Worm (Caenorhabditis elegans) whole organism, L4 larva: ENCODE results near the gene acs-7.
A peak's percentile ranks its signal among the peaks of the same experiment; 100 is the strongest.

ENCODE experiments used
- D1046.2 ChIP-seq: fragments of 200-800 bp; sonication (Bioruptor generic); IDR thresholded peaks from 2 replicates; pipeline ENCODE4 v1.3.6; 2022; ENCODE audit warnings: missing genetic modification characterization, missing compliant biosample characterization
- F44E2.7 ChIP-seq: fragments of 200-800 bp; sonication (Bioruptor generic); IDR thresholded peaks from 2 replicates; pipeline ENCODE4 v2.1.2; 2022; ENCODE audit warnings: missing genetic modification characterization, missing compliant biosample characterization
- F49E8.2 ChIP-seq: sonication (generic microtip); optimal IDR thresholded peaks from 2 replicates; lab custom pipeline; 2016; ENCODE audit warnings: missing compliant biosample characterization, mild to moderate bottlenecking, missing genetic modification characterization, borderline replicate concordance
- R02D3.7 ChIP-seq: fragments of 150-350 bp; sonication (generic microtip); optimal IDR thresholded peaks from 3 replicates; lab custom pipeline; 2014; ENCODE audit warnings: missing biosample characterization, missing genetic modification characterization
- T20F7.1 ChIP-seq: fragments of 200-800 bp; sonication (Bioruptor generic); optimal IDR thresholded peaks from 2 replicates; lab custom pipeline; 2018; ENCODE audit warnings: mild to moderate bottlenecking, missing genetic modification characterization, missing compliant biosample characterization
- T26A8.4 ChIP-seq: fragments of 200-800 bp; sonication (Bioruptor generic); IDR thresholded peaks from 2 replicates; pipeline ENCODE4 v1.3.6; 2022; ENCODE audit warnings: missing genetic modification characterization, missing compliant biosample characterization
- Y5F2A.4 ChIP-seq: fragments of 200-800 bp; sonication (Bioruptor generic); optimal IDR thresholded peaks from 2 replicates; lab custom pipeline; 2018; ENCODE audit warnings: mild to moderate bottlenecking, missing genetic modification characterization, missing compliant biosample characterization
- ZK546.5 ChIP-seq, 2 experiments: sonication (generic microtip); optimal IDR thresholded peaks; 2 replicates each; lab custom pipeline; 2017; ENCODE audit warnings: missing biosample characterization in 2 of 2, missing genetic modification characterization in 2 of 2
- aha-1 ChIP-seq: fragments of 150-350 bp; peaks from one replicate; lab custom pipeline; 2014; ENCODE audit warnings: missing biosample characterization, missing genetic modification characterization
- aly-2 ChIP-seq: sonication (generic microtip); optimal IDR thresholded peaks from 2 replicates; lab custom pipeline; 2018; ENCODE audit warnings: missing biosample characterization, missing genetic modification characterization
- ama-1 ChIP-seq: fragments of 150-350 bp; optimal IDR thresholded peaks from 2 replicates; lab custom pipeline; 2014; ENCODE audit warnings: inconsistent platforms, mixed read lengths
- ceh-62 ChIP-seq: sonication (generic microtip); optimal IDR thresholded peaks from 2 replicates; lab custom pipeline; 2017; ENCODE audit warnings: missing biosample characterization, missing genetic modification characterization
- cey-2 ChIP-seq: sonication (generic microtip); optimal IDR thresholded peaks from 3 replicates; lab custom pipeline; 2017; ENCODE audit warnings: missing genetic modification characterization, mild to moderate bottlenecking, missing compliant biosample characterization, antibody characterized with exemption, borderline replicate concordance; ENCODE audit not compliant: insufficient read depth
- daf-19 ChIP-seq: fragments of 200-800 bp; sonication (Bioruptor generic); conservative IDR thresholded peaks from 2 replicates; pipeline ENCODE4 v1.3.6; 2022; ENCODE audit warnings: missing genetic modification characterization, missing compliant biosample characterization
- dmd-9 ChIP-seq: fragments of 200-800 bp; sonication (Bioruptor generic); IDR thresholded peaks from 2 replicates; pipeline ENCODE4 v1.3.6; 2022; ENCODE audit warnings: missing genetic modification reagents, missing genetic modification characterization, missing compliant biosample characterization
- dpl-1 ChIP-seq: fragments of 150-350 bp; optimal IDR thresholded peaks from 2 replicates; lab custom pipeline; 2014; ENCODE audit warnings: missing biosample characterization, missing genetic modification reagents, missing genetic modification characterization
- duxl-1 ChIP-seq: sonication (generic microtip); optimal IDR thresholded peaks from 2 replicates; lab custom pipeline; 2016; ENCODE audit warnings: mild to moderate bottlenecking, missing genetic modification characterization, moderate library complexity, missing compliant biosample characterization; ENCODE audit not compliant: poor library complexity
- dve-1 ChIP-seq: sonication (generic microtip); optimal IDR thresholded peaks from 2 replicates; lab custom pipeline; 2017; ENCODE audit warnings: antibody characterized with exemption, mild to moderate bottlenecking, missing genetic modification characterization, missing compliant biosample characterization; ENCODE audit not compliant: insufficient read depth
- fos-1 ChIP-seq: fragments of 150-350 bp; optimal IDR thresholded peaks from 2 replicates; lab custom pipeline; 2014; ENCODE audit warnings: missing biosample characterization, missing genetic modification characterization
- hlh-11 ChIP-seq: fragments of 200-800 bp; sonication (Bioruptor generic); optimal IDR thresholded peaks from 2 replicates; lab custom pipeline; 2018; ENCODE audit warnings: mild to moderate bottlenecking, missing genetic modification characterization, missing compliant biosample characterization
- jun-1 ChIP-seq: fragments of 150-350 bp; optimal IDR thresholded peaks from 2 replicates; lab custom pipeline; 2014; ENCODE audit warnings: missing biosample characterization, missing genetic modification reagents, missing genetic modification characterization
- lin-1 ChIP-seq: fragments of 200-800 bp; sonication (Bioruptor generic); IDR thresholded peaks from 2 replicates; pipeline ENCODE4 v1.3.6; 2022; ENCODE audit warnings: missing genetic modification reagents, missing genetic modification characterization, missing compliant biosample characterization
- lin-15B ChIP-seq: fragments of 150-350 bp; sonication (generic microtip); optimal IDR thresholded peaks from 3 replicates; lab custom pipeline; 2014; ENCODE audit warnings: missing biosample characterization, missing genetic modification characterization
- lin-29 ChIP-seq: fragments of 200-800 bp; sonication (Bioruptor generic); IDR thresholded peaks from 2 replicates; pipeline ENCODE4 v1.3.6; 2022; ENCODE audit warnings: missing genetic modification reagents, missing genetic modification characterization, missing compliant biosample characterization
- lin-38 ChIP-seq: fragments of 200-800 bp; sonication (Bioruptor generic); IDR thresholded peaks from 2 replicates; pipeline ENCODE4 v1.3.6; 2022; ENCODE audit warnings: missing genetic modification reagents, missing genetic modification characterization, missing compliant biosample characterization
- lin-39 ChIP-seq: fragments of 150-350 bp; optimal IDR thresholded peaks from 2 replicates; lab custom pipeline; 2014; ENCODE audit warnings: missing biosample characterization, missing genetic modification reagents, missing genetic modification characterization
- lir-3 ChIP-seq: sonication (generic microtip); optimal IDR thresholded peaks from 2 replicates; lab custom pipeline; 2016; ENCODE audit warnings: mild to moderate bottlenecking, missing genetic modification characterization, missing compliant biosample characterization
- lsy-2 ChIP-seq, 2 experiments: fragments of 150-350 bp in 1 of 2; sonication (generic microtip) in 1 of 2; optimal IDR thresholded peaks; 2 replicates each; lab custom pipeline; 2014 to 2017; ENCODE audit warnings: missing biosample characterization in 2 of 2, missing genetic modification characterization in 2 of 2
- madf-5 ChIP-seq, 2 experiments: fragments of 200-800 bp; sonication (Bioruptor generic); IDR thresholded peaks; 2 replicates each; pipeline ENCODE4 v1.3.6; 2022; ENCODE audit warnings: missing compliant biosample characterization in 2 of 2, missing genetic modification characterization in 2 of 2
- madf-9 ChIP-seq: fragments of 200-800 bp; sonication (Bioruptor generic); conservative IDR thresholded peaks from 2 replicates; pipeline ENCODE4 v1.3.6; 2022; ENCODE audit warnings: missing genetic modification reagents, missing genetic modification characterization, missing compliant biosample characterization
- mdl-1 ChIP-seq, 2 experiments: fragments of 150-350 bp in 1 of 2; sonication (generic microtip) in 1 of 2; optimal IDR thresholded peaks; 2 replicates each; lab custom pipeline; 2014 to 2017; ENCODE audit warnings: missing biosample characterization in 2 of 2, missing genetic modification characterization in 2 of 2
- mxl-3 ChIP-seq: fragments of 200-800 bp; sonication (Bioruptor generic); optimal IDR thresholded peaks from 2 replicates; lab custom pipeline; 2018; ENCODE audit warnings: mild to moderate bottlenecking, missing genetic modification characterization, missing compliant biosample characterization
- nhr-10 ChIP-seq: fragments of 150-350 bp; optimal IDR thresholded peaks from 2 replicates; lab custom pipeline; 2014; ENCODE audit warnings: missing biosample characterization, missing genetic modification characterization
- nhr-102 ChIP-seq: sonication (generic microtip); optimal IDR thresholded peaks from 2 replicates; lab custom pipeline; 2016; ENCODE audit warnings: mild to moderate bottlenecking, missing genetic modification characterization, moderate library complexity, missing compliant biosample characterization
- nhr-11 ChIP-seq: fragments of 150-350 bp; optimal IDR thresholded peaks from 2 replicates; lab custom pipeline; 2014; ENCODE audit warnings: missing biosample characterization, missing genetic modification characterization
- nhr-111 ChIP-seq: fragments of 200-800 bp; sonication (Bioruptor generic); optimal IDR thresholded peaks from 2 replicates; lab custom pipeline; 2018; ENCODE audit warnings: mild to moderate bottlenecking, missing genetic modification characterization, missing compliant biosample characterization
- nhr-28 ChIP-seq: fragments of 150-350 bp; optimal IDR thresholded peaks from 2 replicates; lab custom pipeline; 2014; ENCODE audit warnings: missing biosample characterization, missing genetic modification characterization
- nhr-41 ChIP-seq: fragments of 200-800 bp; sonication (Bioruptor generic); IDR thresholded peaks from 2 replicates; pipeline ENCODE4 v1.3.6; 2022; ENCODE audit warnings: missing genetic modification reagents, missing genetic modification characterization, missing compliant biosample characterization
- nhr-77 ChIP-seq: fragments of 150-350 bp; optimal IDR thresholded peaks from 2 replicates; lab custom pipeline; 2014; ENCODE audit warnings: missing biosample characterization, missing genetic modification characterization
- pha-4 ChIP-seq, 2 experiments: fragments of 150-350 bp in 1 of 2; fragments of 200-800 bp in 1 of 2; sonication (Bioruptor generic) in 1 of 2; IDR thresholded peaks in 1 of 2; optimal IDR thresholded peaks in 1 of 2; 2 replicates each; pipeline versions ENCODE4 v1.3.6 to Lab custom; 2014 to 2022; ENCODE audit warnings: missing genetic modification characterization in 2 of 2, missing genetic modification reagents in 2 of 2, missing biosample characterization in 1 of 2, missing compliant biosample characterization in 1 of 2
- php-3 ChIP-seq: fragments of 200-800 bp; sonication (Bioruptor generic); IDR thresholded peaks from 2 replicates; pipeline ENCODE4 v1.3.6; 2022; ENCODE audit warnings: missing genetic modification reagents, missing genetic modification characterization, missing compliant biosample characterization
- saeg-2 ChIP-seq: fragments of 200-800 bp; sonication (Bioruptor generic); IDR thresholded peaks from 2 replicates; pipeline ENCODE4 v1.3.6; 2022; ENCODE audit warnings: missing genetic modification reagents, missing genetic modification characterization, missing compliant biosample characterization
- snpc-4 ChIP-seq: fragments of 150-350 bp; optimal IDR thresholded peaks from 2 replicates; lab custom pipeline; 2014; ENCODE audit warnings: missing biosample characterization, missing genetic modification characterization
- tra-1 ChIP-seq: fragments of 200-800 bp; sonication (Bioruptor generic); IDR thresholded peaks from 2 replicates; pipeline ENCODE4 v1.3.6; 2022; ENCODE audit warnings: missing genetic modification reagents, missing genetic modification characterization, missing compliant biosample characterization
- vab-7 ChIP-seq: fragments of 200-800 bp; sonication (Bioruptor generic); IDR thresholded peaks from 2 replicates; pipeline ENCODE4 v1.3.6; 2022; ENCODE audit warnings: missing genetic modification reagents, missing genetic modification characterization, missing compliant biosample characterization
- zfp-3 ChIP-seq: fragments of 200-800 bp; sonication (Bioruptor generic); conservative IDR thresholded peaks from 2 replicates; pipeline ENCODE4 v1.3.6; 2022; ENCODE audit warnings: missing genetic modification reagents, missing genetic modification characterization, missing compliant biosample characterization
- zip-2 ChIP-seq: fragments of 150-350 bp; optimal IDR thresholded peaks from 2 replicates; lab custom pipeline; 2014; ENCODE audit warnings: missing biosample characterization, missing genetic modification characterization
- ztf-11 ChIP-seq: fragments of 150-350 bp; optimal IDR thresholded peaks from 2 replicates; lab custom pipeline; 2014; ENCODE audit warnings: missing biosample characterization, missing genetic modification characterization

acs-7 gene

DNA sequence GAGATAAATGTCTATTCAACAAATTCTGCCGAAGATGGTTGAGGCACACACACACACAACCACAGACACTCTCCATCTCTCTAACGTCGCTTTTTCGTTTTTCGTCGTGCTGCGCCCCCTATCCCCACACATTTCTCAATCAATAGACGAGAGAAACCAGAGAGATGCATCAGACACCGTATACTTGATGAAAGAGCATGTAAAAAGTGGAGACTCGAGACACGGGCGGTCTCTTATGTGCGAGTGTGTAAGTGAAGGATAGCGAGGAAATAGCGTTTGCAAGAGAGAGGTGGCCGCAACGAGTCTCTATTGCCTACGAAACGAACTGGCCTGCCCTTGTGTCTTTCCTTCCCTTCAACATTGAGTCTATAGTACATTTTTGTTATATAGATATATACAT, 9.0 kb upstream of the acs-7 start (continued):
- TF ChIP-seq nhr-11 (tag; lab: Kevin White, UChicago) (peak; percentile 94), lir-3 (tag; lab: Kevin White, UChicago) (peak; percentile 31), hlh-11 (tag; lab: Kevin White, UChicago) (peak; percentile 97), cey-2 (tag; lab: Kevin White, UChicago) (peak; percentile 67), aha-1 (peak; percentile 97), php-3 (GFP tag; lab: Robert Waterston, UW) (peak; percentile 35; the same call in 1 of the 2 replicates), nhr-41 (GFP tag; lab: Robert Waterston, UW) (peak; percentile 76), lin-15B (tag; lab: Kevin White, UChicago) (no peak), tra-1 (GFP tag; lab: Robert Waterston, UW) (peak; percentile 78), F49E8.2 (tag; lab: Kevin White, UChicago) (no peak), ceh-62 (tag; lab: Kevin White, UChicago) (no peak), snpc-4 (tag; lab: Kevin White, UChicago) (no peak), daf-19 (GFP tag; lab: Robert Waterston, UW) (0 out of 2 replicates have a peak, but pooled peaks have one; percentile 12)

DNA sequence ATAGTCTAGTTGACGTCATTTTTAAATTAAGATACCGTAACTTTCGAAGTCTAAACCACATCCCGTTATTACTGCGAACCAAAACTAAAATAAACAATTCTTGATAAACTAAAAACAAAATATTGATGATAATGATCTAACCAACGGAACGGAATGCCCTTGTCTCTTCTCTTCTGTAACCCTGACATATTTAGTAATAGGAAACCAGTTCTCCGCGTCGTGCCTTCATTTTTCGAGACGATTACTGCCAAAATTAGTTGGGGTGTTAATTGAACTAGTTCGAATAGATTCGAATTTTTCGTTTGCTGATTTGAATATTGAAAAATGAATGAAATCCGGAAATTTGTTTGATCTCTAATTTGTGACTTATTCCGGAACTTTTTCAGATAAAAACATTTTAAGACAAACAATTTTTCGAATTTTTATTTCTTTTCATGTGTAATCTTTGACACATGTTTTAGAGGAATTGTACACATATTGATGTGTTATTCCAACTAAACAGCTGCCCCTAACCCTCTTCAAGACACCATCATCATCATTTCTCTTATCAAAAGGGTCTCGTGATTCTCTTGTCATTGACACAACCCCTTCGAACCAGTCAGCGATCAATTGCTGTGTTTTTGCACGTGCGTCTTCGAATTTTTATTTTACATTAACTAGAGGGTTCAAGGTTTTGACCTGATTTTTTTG, 8.0 kb upstream of the acs-7 start:
- TF ChIP-seq fos-1 (tag; lab: Kevin White, UChicago) (peak; percentile 33), nhr-77 (tag; lab: Kevin White, UChicago) (peak; percentile 95), vab-7 (no peak), zip-2 (tag; lab: Kevin White, UChicago) (peak; percentile 65), nhr-28 (peak; percentile 94), nhr-102 (tag; lab: Kevin White, UChicago) (peak; percentile 78), lsy-2 (tag; optimal IDR thresholded peaks at IDR 0.05; lab: Kevin White, UChicago) (peak; percentile 2 to 81), nhr-111 (no peak), hlh-11 (tag; lab: Kevin White, UChicago) (peak; percentile 97), D1046.2 (GFP tag; lab: Robert Waterston, UW) (no peak), jun-1 (tag; lab: Kevin White, UChicago) (no peak), F44E2.7 (GFP tag; lab: Robert Waterston, UW) (no peak), aly-2 (no peak), lin-39 (tag; lab: Kevin White, UChicago) (no peak), lin-1 (peak; percentile 71), T20F7.1 (GFP tag; lab: Kevin White, UChicago) (peak; percentile 62), madf-9 (no peak), dmd-9 (no peak), R02D3.7 (tag; lab: Kevin White, UChicago) (no peak), mdl-1 (tag; optimal IDR thresholded peaks at IDR 0.05; lab: Kevin White, UChicago) (peak; percentile 70 to 96), saeg-2 (GFP tag; lab: Robert Waterston, UW) (peak; percentile 67; the same call in 1 of the 2 replicates), nhr-10 (tag; lab: Kevin White, UChicago) (peak; percentile 19), Y5F2A.4 (GFP tag; lab: Kevin White, UChicago) (no peak), ama-1 (lab: Kevin White, UChicago) (no peak), lin-29 (no peak), zfp-3 (GFP tag; lab: Robert Waterston, UW) (peak; percentile 67; the same call in 1 of the 2 replicates), php-3 (GFP tag; lab: Robert Waterston, UW) (peak; percentile 89), T26A8.4 (peak; percentile 37; the same call in 1 of the 2 replicates), mxl-3 (peak; percentile 54), pha-4 (GFP tag; IDR thresholded peaks at IDR 0.05; lab: Robert Waterston, UW) (peak; percentile 59; the same call in 1 of the 2 replicates), pha-4 (tag; optimal IDR thresholded peaks at IDR 0.05; lab: Kevin White, UChicago) (no peak), lin-38 (0 out of 2 replicates have a peak, but pooled peaks have one; percentile 12), madf-5 (GFP tag; IDR thresholded peaks at IDR 0.05; lab: Robert Waterston, UW) (no peak), duxl-1 (tag; lab: Kevin White, UChicago) (no peak), dve-1 (tag; lab: Kevin White, UChicago) (peak; percentile 86), ZK546.5 (tag; optimal IDR thresholded peaks at IDR 0.05; lab: Kevin White, UChicago) (no peak), ztf-11 (tag; lab: Kevin White, UChicago) (no peak), dpl-1 (GFP tag; lab: Kevin White, UChicago) (peak; percentile 16)
